Worm (Caenorhabditis elegans): Measurements from ENCODE around the gene F31D5.6.
A peak's percentile ranks its signal among the peaks of the same experiment; 100 is the strongest.

F31D5.6 gene

ce11 chrII:4173842-4174241 is 35.7 kb upstream of the F31D5.6 start:
- no peak for TF ChIP-seq hlh-17 (GFP tag; optimal IDR thresholded peaks at IDR 0.05; ENCODE audit: borderline replicate concordance)
- no peak for TF ChIP-seq hpl-2 (GFP tag; optimal IDR thresholded peaks at IDR 0.05)
- TF ChIP-seq lin-35 (GFP tag; optimal IDR thresholded peaks at IDR 0.05) = peak in 1 of 2 experiments; percentile 13
- TF ChIP-seq ces-1 (GFP tag; optimal IDR thresholded peaks at IDR 0.05) = no peak
- no peak for TF ChIP-seq lin-39 (tag; optimal IDR thresholded peaks at IDR 0.05)
- no peak for TF ChIP-seq fos-1 (tag; optimal IDR thresholded peaks at IDR 0.05)
- TF ChIP-seq nhr-11 (tag; optimal IDR thresholded peaks at IDR 0.05) = no peak
- TF ChIP-seq zip-4 (GFP tag; optimal IDR thresholded peaks at IDR 0.05) = peak; percentile 50
- TF ChIP-seq lir-3 (tag; optimal IDR thresholded peaks at IDR 0.05; ENCODE audit: poor library complexity) = no peak
- TF ChIP-seq F16B12.6 (tag; optimal IDR thresholded peaks at IDR 0.05) = no peak
- TF ChIP-seq nhr-85 (tag) = peak; percentile 51
- TF ChIP-seq dpl-1 (GFP tag; optimal IDR thresholded peaks at IDR 0.05) = peak in 1 of 3 experiments; percentile 14
- peak in 1 of 2 experiments; percentile 30 for TF ChIP-seq efl-1 (optimal IDR thresholded peaks at IDR 0.05)
- TF ChIP-seq efl-1 (GFP tag; optimal IDR thresholded peaks at IDR 0.05 in 1 of 2) = peak in 1 of 2 experiments; percentile 55
- TF ChIP-seq ztf-4 (tag; optimal IDR thresholded peaks at IDR 0.05) = no peak

ce11 chrII:4178838-4179237 is 30.7 kb upstream of the F31D5.6 start, which contains the start of gene R03H10.7:
Gene R03H10.7, minus strand, starts transcription at chrII:4178938.
- peak; percentile 7 for TF ChIP-seq nhr-85 (tag)
- no peak for TF ChIP-seq ztf-11 (tag; optimal IDR thresholded peaks at IDR 0.05)
- TF ChIP-seq elt-2 (tag; optimal IDR thresholded peaks at IDR 0.05) = peak; percentile 13

ce11 chrII:4179897-4180296 is 29.6 kb upstream of the F31D5.6 start, which contains the start of gene R03H10.1:
Gene R03H10.1, plus strand, starts transcription at chrII:4180248.
- peak in 1 of 2 experiments; percentile 29 for TF ChIP-seq lsy-2 (tag; optimal IDR thresholded peaks at IDR 0.05)
- TF ChIP-seq vab-15 (tag; optimal IDR thresholded peaks at IDR 0.05) = no peak
- peak; percentile 60 for TF ChIP-seq lin-14 (GFP tag; optimal IDR thresholded peaks at IDR 0.05)
- TF ChIP-seq nhr-85 (tag) = peak; percentile 25
- peak in 1 of 2 experiments; percentile 4 for TF ChIP-seq efl-1 (optimal IDR thresholded peaks at IDR 0.05)
- no peak for TF ChIP-seq efl-1 (GFP tag; optimal IDR thresholded peaks at IDR 0.05 in 1 of 2)
- TF ChIP-seq nhr-84 (tag; optimal IDR thresholded peaks at IDR 0.05) = no peak
- no peak for TF ChIP-seq nhr-12 (tag; optimal IDR thresholded peaks at IDR 0.05)

ce11 chrII:4182364-4182763 is 27.1 kb upstream of the F31D5.6 start, which contains the start of gene R03H10.11:
Gene R03H10.11, plus strand, starts transcription at chrII:4182664.
- TF ChIP-seq Y116A8C.19 (tag; optimal IDR thresholded peaks at IDR 0.05; ENCODE audit: borderline replicate concordance) (no peak), irx-1 (tag; optimal IDR thresholded peaks at IDR 0.05) (no peak), fos-1 (tag; optimal IDR thresholded peaks at IDR 0.05) (no peak), pqm-1 (tag; optimal IDR thresholded peaks at IDR 0.05) (no peak), ztf-4 (tag; optimal IDR thresholded peaks at IDR 0.05) (no peak), ets-5 (GFP tag; IDR thresholded peaks at IDR 0.05) (no peak), unc-98 (GFP tag; IDR thresholded peaks at IDR 0.05) (no peak), tlp-1 (tag; optimal IDR thresholded peaks at IDR 0.05) (no peak), unc-30 (tag; optimal IDR thresholded peaks at IDR 0.05) (no peak), F16B12.6 (tag; optimal IDR thresholded peaks at IDR 0.05) (no peak), dpl-1 (GFP tag; optimal IDR thresholded peaks at IDR 0.05) (no peak), swsn-7 (tag; optimal IDR thresholded peaks at IDR 0.05) (no peak), nhr-237 (tag; optimal IDR thresholded peaks at IDR 0.05) (no peak)

ce11 chrII:4183979-4184378 is 25.5 kb upstream of the F31D5.6 start:
- TF ChIP-seq tbx-2 (tag; optimal IDR thresholded peaks at IDR 0.05) (no peak), nhr-90 (tag; optimal IDR thresholded peaks at IDR 0.05; ENCODE audit: poor library complexity) (no peak), ceh-82 (tag; optimal IDR thresholded peaks at IDR 0.05) (no peak), sptf-1 (tag; optimal IDR thresholded peaks at IDR 0.05) (no peak), nhr-28 (tag; optimal IDR thresholded peaks at IDR 0.05) (no peak), F16B12.6 (tag; optimal IDR thresholded peaks at IDR 0.05) (no peak), lin-39 (tag; optimal IDR thresholded peaks at IDR 0.05) (no peak), isw-1 (GFP tag; IDR thresholded peaks at IDR 0.05) (no peak), dpl-1 (GFP tag; optimal IDR thresholded peaks at IDR 0.05) (peak in 1 of 3 experiments; percentile 0), lsy-2 (tag; optimal IDR thresholded peaks at IDR 0.05) (peak in 1 of 2 experiments; percentile 36), snu-23 (GFP tag; optimal IDR thresholded peaks at IDR 0.05) (peak; percentile 32), hlh-4 (tag; optimal IDR thresholded peaks at IDR 0.05) (no peak), pqm-1 (tag; optimal IDR thresholded peaks at IDR 0.05) (no peak), fos-1 (tag; optimal IDR thresholded peaks at IDR 0.05) (no peak), dsc-1 (tag; optimal IDR thresholded peaks at IDR 0.05) (peak; percentile 40), lin-14 (GFP tag; optimal IDR thresholded peaks at IDR 0.05) (peak; percentile 83), swsn-7 (tag; optimal IDR thresholded peaks at IDR 0.05) (peak; percentile 13), rnt-1 (tag; optimal IDR thresholded peaks at IDR 0.05) (peak; percentile 76), C16A3.4 (tag; optimal IDR thresholded peaks at IDR 0.05) (no peak), hlh-17 (GFP tag; optimal IDR thresholded peaks at IDR 0.05; ENCODE audit: borderline replicate concordance) (no peak), nhr-85 (tag) (no peak), egl-27 (tag; optimal IDR thresholded peaks at IDR 0.05) (no peak), nhr-77 (tag; optimal IDR thresholded peaks at IDR 0.05) (no peak), nhr-12 (tag; optimal IDR thresholded peaks at IDR 0.05) (no peak)
